Fruit fly (Drosophila melanogaster) whole organism, embryonic: ENCODE data around the gene ath.

ENCODE experiments used
- Abd-B ChIP-seq: fragments of 200-800 bp; sonication (Bioruptor generic); optimal IDR thresholded peaks from 2 replicates; lab custom pipeline; 2018; ENCODE audit warnings: missing biosample characterization, mild to moderate bottlenecking, missing genetic modification characterization, moderate library complexity
- C15 ChIP-seq: fragments of 200-800 bp; sonication (Bioruptor generic); IDR thresholded peaks from 3 replicates; pipeline ENCODE4 v1.3.6; 2022; ENCODE audit warnings: missing biosample characterization, missing genetic modification characterization
- CG10267 ChIP-seq: fragments of 200-800 bp; sonication (Bioruptor generic); optimal IDR thresholded peaks from 2 replicates; lab custom pipeline; 2018; ENCODE audit warnings: missing biosample characterization, mild to moderate bottlenecking, missing genetic modification characterization, moderate library complexity
- CG10462 ChIP-seq: fragments of 200-800 bp; sonication (Bioruptor generic); optimal IDR thresholded peaks from 2 replicates; lab custom pipeline; 2016; ENCODE audit warnings: missing biosample characterization, missing genetic modification characterization
- CG10654 ChIP-seq: fragments of 200-800 bp; sonication (Bioruptor generic); optimal IDR thresholded peaks from 2 replicates; lab custom pipeline; 2016; ENCODE audit warnings: missing biosample characterization, missing genetic modification characterization
- CG11085 ChIP-seq: fragments of 200-800 bp; sonication (Bioruptor generic); IDR thresholded peaks from 2 replicates; pipeline ENCODE4 v1.3.6; 2022; ENCODE audit warnings: missing biosample characterization, missing genetic modification characterization
- CG12071 ChIP-seq: fragments of 200-800 bp; sonication (Bioruptor generic); optimal IDR thresholded peaks from 3 replicates; lab custom pipeline; 2018; ENCODE audit warnings: missing biosample characterization, mild to moderate bottlenecking, missing genetic modification characterization
- CG14441 ChIP-seq: fragments of 200-800 bp; sonication (Bioruptor generic); IDR thresholded peaks from 2 replicates; pipeline ENCODE4 v1.3.6; 2022; ENCODE audit warnings: missing biosample characterization, missing genetic modification characterization
- CG1603 ChIP-seq: fragments of 200-800 bp; sonication (Bioruptor generic); optimal IDR thresholded peaks from 2 replicates; lab custom pipeline; 2019; ENCODE audit warnings: missing biosample characterization, mild to moderate bottlenecking, missing genetic modification characterization, moderate library complexity
- CG16815 ChIP-seq: fragments of 200-800 bp; sonication (Bioruptor generic); optimal IDR thresholded peaks from 3 replicates; lab custom pipeline; 2017; ENCODE audit warnings: missing biosample characterization, mild to moderate bottlenecking, missing genetic modification characterization
- CG17361 ChIP-seq: fragments of 200-800 bp; sonication (Bioruptor generic); IDR thresholded peaks from 3 replicates; pipeline ENCODE4 v1.3.6; 2022; ENCODE audit warnings: missing biosample characterization, missing genetic modification characterization
- CG17802 ChIP-seq: fragments of 200-800 bp; sonication (Bioruptor generic); optimal IDR thresholded peaks from 2 replicates; lab custom pipeline; 2018; ENCODE audit warnings: missing biosample characterization, mild to moderate bottlenecking, missing genetic modification characterization, moderate library complexity
- CG1832 ChIP-seq: fragments of 200-800 bp; sonication (Bioruptor generic); optimal IDR thresholded peaks from 2 replicates; lab custom pipeline; 2017; ENCODE audit warnings: missing biosample characterization, mild to moderate bottlenecking, missing genetic modification characterization, inconsistent platforms
- CG2116 ChIP-seq: fragments of 200-800 bp; sonication (Bioruptor generic); optimal IDR thresholded peaks from 3 replicates; lab custom pipeline; 2018; ENCODE audit warnings: missing biosample characterization, mild to moderate bottlenecking, missing genetic modification characterization
- CG4617 ChIP-seq: fragments of 200-800 bp; sonication (Bioruptor generic); optimal IDR thresholded peaks from 3 replicates; lab custom pipeline; 2016; ENCODE audit warnings: missing biosample characterization, missing genetic modification characterization, borderline replicate concordance
- CG4854 ChIP-seq: fragments of 200-800 bp; sonication (Bioruptor generic); optimal IDR thresholded peaks from 2 replicates; lab custom pipeline; 2016; ENCODE audit warnings: missing biosample characterization, missing genetic modification characterization, inconsistent platforms
- CG6689 ChIP-seq: fragments of 200-800 bp; sonication (Bioruptor generic); IDR thresholded peaks from 2 replicates; pipeline ENCODE4 v1.3.6; 2022; ENCODE audit warnings: missing biosample characterization, missing genetic modification characterization
- CG6813 ChIP-seq: fragments of 200-800 bp; sonication (Bioruptor generic); optimal IDR thresholded peaks from 2 replicates; lab custom pipeline; 2017; ENCODE audit warnings: missing biosample characterization, missing genetic modification characterization, mild to moderate bottlenecking, moderate library complexity, missing genetic modification reagents
- CG7357 ChIP-seq: fragments of 200-800 bp; sonication (Bioruptor generic); IDR thresholded peaks from 3 replicates; pipeline ENCODE4 v1.3.6; 2022; ENCODE audit warnings: missing biosample characterization, missing genetic modification characterization
- CG8924 ChIP-seq: fragments of 200-800 bp; optimal IDR thresholded peaks from 3 replicates; lab custom pipeline; 2019; ENCODE audit warnings: missing biosample characterization, mild to moderate bottlenecking, missing genetic modification characterization, moderate library complexity
- CG9215 ChIP-seq: fragments of 200-800 bp; sonication (Bioruptor generic); IDR thresholded peaks from 2 replicates; pipeline ENCODE4 v1.3.6; 2022; ENCODE audit warnings: missing biosample characterization, missing genetic modification characterization
- CrebB ChIP-seq: fragments of 200-800 bp; sonication (Bioruptor generic); optimal IDR thresholded peaks from 3 replicates; lab custom pipeline; 2018; ENCODE audit warnings: missing biosample characterization, mild to moderate bottlenecking, missing genetic modification characterization
- Dll ChIP-seq: fragments of 200-800 bp; sonication (Bioruptor generic); IDR thresholded peaks from 4 replicates; pipeline ENCODE4 v1.3.6; 2022; ENCODE audit warnings: missing biosample characterization, missing genetic modification characterization; ENCODE audit not compliant: partially characterized antibody
- Dp ChIP-seq: fragments of 200-800 bp; sonication (Bioruptor generic); optimal IDR thresholded peaks from 2 replicates; lab custom pipeline; 2018; ENCODE audit warnings: missing biosample characterization, mild to moderate bottlenecking, missing genetic modification characterization, moderate library complexity
- E2f2 ChIP-seq: fragments of 200-800 bp; sonication (Bioruptor generic); IDR thresholded peaks from 2 replicates; pipeline ENCODE4 v1.3.6; 2022; ENCODE audit warnings: missing biosample characterization, missing genetic modification characterization
- Hr78 ChIP-seq, 2 experiments: fragments of 200-800 bp in 1 of 2; fragments of >200 bp in 1 of 2; sonication (Bioruptor generic) in 1 of 2; optimal IDR thresholded peaks; 2 replicates each; lab custom pipeline; 2017 to 2019; ENCODE audit warnings: missing biosample characterization in 2 of 2, missing genetic modification characterization in 2 of 2, mild to moderate bottlenecking in 1 of 2, moderate library complexity in 1 of 2
- Lim3 ChIP-seq: fragments of 200-800 bp; sonication (Bioruptor generic); IDR thresholded peaks from 2 replicates; pipeline ENCODE4 v1.3.6; 2022; ENCODE audit warnings: missing biosample characterization, missing genetic modification characterization
- MESR4 ChIP-seq: fragments of 200-800 bp; sonication (Bioruptor generic); optimal IDR thresholded peaks from 2 replicates; lab custom pipeline; 2018; ENCODE audit warnings: missing biosample characterization, mild to moderate bottlenecking, missing genetic modification characterization, moderate library complexity
- MTF-1 ChIP-seq: fragments of 200-800 bp; sonication (Bioruptor generic); optimal IDR thresholded peaks from 2 replicates; lab custom pipeline; 2018; ENCODE audit warnings: missing biosample characterization, mild to moderate bottlenecking, missing genetic modification characterization, borderline replicate concordance
- Med ChIP-seq: fragments of 200-800 bp; sonication (Bioruptor generic); peaks from one replicate; lab custom pipeline; 2016; ENCODE audit warnings: missing biosample characterization, missing genetic modification characterization, mild to moderate bottlenecking, inconsistent platforms, moderate library complexity
- ab ChIP-seq: fragments of 200-800 bp; sonication (Bioruptor generic); optimal IDR thresholded peaks from 2 replicates; lab custom pipeline; 2016; ENCODE audit warnings: missing biosample characterization, missing genetic modification characterization
- ara ChIP-seq: fragments of 200-800 bp; sonication (Bioruptor generic); IDR thresholded peaks from 2 replicates; pipeline ENCODE4 v1.3.6; 2022; ENCODE audit warnings: missing biosample characterization, missing genetic modification characterization
- bigmax ChIP-seq: fragments of 200-800 bp; sonication (Bioruptor generic); optimal IDR thresholded peaks from 2 replicates; lab custom pipeline; 2018; ENCODE audit warnings: missing biosample characterization, mild to moderate bottlenecking, missing genetic modification characterization
- chinmo ChIP-seq: fragments of 200-800 bp; sonication (Bioruptor generic); IDR thresholded peaks from 4 replicates; pipeline ENCODE4 v1.3.6; 2022; ENCODE audit warnings: missing biosample characterization, missing genetic modification characterization; ENCODE audit not compliant: partially characterized antibody
- dati ChIP-seq: fragments of 200-800 bp; sonication (Bioruptor generic); IDR thresholded peaks from 2 replicates; pipeline ENCODE4 v1.3.6; 2022; ENCODE audit warnings: missing biosample characterization, missing genetic modification characterization
- gfzf ChIP-seq: fragments of 200-800 bp; sonication (Bioruptor generic); optimal IDR thresholded peaks from 2 replicates; lab custom pipeline; 2016; ENCODE audit warnings: missing biosample characterization, mild to moderate bottlenecking, missing genetic modification characterization, moderate library complexity
- grau ChIP-seq: fragments of 200-800 bp; optimal IDR thresholded peaks from 3 replicates; lab custom pipeline; 2019; ENCODE audit warnings: missing biosample characterization, mild to moderate bottlenecking, missing genetic modification characterization, moderate library complexity
- inv ChIP-seq: fragments of 200-800 bp; sonication (Bioruptor generic); IDR thresholded peaks from 2 replicates; pipeline ENCODE4 v1.3.6; 2022; ENCODE audit warnings: missing biosample characterization, missing genetic modification characterization; ENCODE audit not compliant: partially characterized antibody
- luna ChIP-seq: fragments of 200-800 bp; sonication (Bioruptor generic); optimal IDR thresholded peaks from 2 replicates; lab custom pipeline; 2016; ENCODE audit warnings: missing biosample characterization, missing genetic modification characterization
- maf-S ChIP-seq: fragments of 200-800 bp; sonication (Bioruptor generic); optimal IDR thresholded peaks from 2 replicates; lab custom pipeline; 2016; ENCODE audit warnings: missing biosample characterization, missing genetic modification characterization
- nom ChIP-seq: fragments of 200-800 bp; sonication (Bioruptor generic); optimal IDR thresholded peaks from 2 replicates; lab custom pipeline; 2017; ENCODE audit warnings: missing biosample characterization, missing genetic modification characterization, mild to moderate bottlenecking, moderate library complexity, missing genetic modification reagents
- peb ChIP-seq: fragments of 200-800 bp; sonication (Bioruptor generic); IDR thresholded peaks from 2 replicates; pipeline ENCODE4 v1.3.6; 2022; ENCODE audit warnings: missing biosample characterization, missing genetic modification characterization
- prd ChIP-seq, 3 experiments: fragments of >200 bp in 2 of 3; fragments of 200-800 bp in 1 of 3; sonication (Bioruptor generic) in 1 of 3; optimal IDR thresholded peaks in 2 of 3; IDR thresholded peaks in 1 of 3; 2 replicates in 2 of 3; 3 replicates in 1 of 3; pipeline versions ENCODE4 v1.3.6 to Lab custom; 2017 to 2022; ENCODE audit warnings: missing biosample characterization in 1 of 3, missing genetic modification characterization in 1 of 3
- pzg ChIP-seq: fragments of 200-800 bp; sonication (Bioruptor generic); optimal IDR thresholded peaks from 3 replicates; lab custom pipeline; 2018; ENCODE audit warnings: missing biosample characterization, mild to moderate bottlenecking, missing genetic modification characterization, moderate library complexity
- repo ChIP-seq: fragments of 200-800 bp; sonication (Bioruptor generic); optimal IDR thresholded peaks from 2 replicates; lab custom pipeline; 2016; ENCODE audit warnings: missing biosample characterization, missing genetic modification characterization
- sens-2 ChIP-seq: fragments of 200-800 bp; sonication (Bioruptor generic); IDR thresholded peaks from 2 replicates; pipeline ENCODE4 v1.3.6; 2022; ENCODE audit warnings: missing biosample characterization, missing genetic modification characterization
- trem ChIP-seq: fragments of 200-800 bp; optimal IDR thresholded peaks from 3 replicates; lab custom pipeline; 2019; ENCODE audit warnings: missing biosample characterization, mild to moderate bottlenecking, missing genetic modification characterization, moderate library complexity
- wek ChIP-seq: fragments of 200-800 bp; sonication (Bioruptor generic); optimal IDR thresholded peaks from 3 replicates; lab custom pipeline; 2018; ENCODE audit warnings: missing biosample characterization, mild to moderate bottlenecking, missing genetic modification characterization, moderate library complexity
- yki ChIP-seq: fragments of >200 bp; optimal IDR thresholded peaks from 3 replicates; lab custom pipeline; 2018
- z ChIP-seq: fragments of 200-800 bp; sonication (Bioruptor generic); IDR thresholded peaks from 3 replicates; pipeline ENCODE4 v1.3.6; 2022; ENCODE audit warnings: missing biosample characterization, missing genetic modification characterization

Gene ath

dm6 chr2L:10203933-10204509 is 6.9 kb upstream of the ath start, which contains the start of gene CG34159 (continued):
- TF ChIP-seq repo (GFP tag; lab: Kevin White, UChicago): no peak
- no peak for TF ChIP-seq C15 (GFP tag; lab: Robert Waterston, UW)
- TF ChIP-seq trem (tag; lab: Kevin White, UChicago): peak; percentile 50
- no peak for TF ChIP-seq chinmo
- TF ChIP-seq bigmax (GFP tag; lab: Kevin White, UChicago): peak; percentile 41
- TF ChIP-seq E2f2: peak; percentile 68
- TF ChIP-seq wek (GFP tag; lab: Kevin White, UChicago): peak; percentile 95
- TF ChIP-seq MTF-1 (GFP tag; lab: Kevin White, UChicago): no peak
- TF ChIP-seq peb (GFP tag; lab: Robert Waterston, UW): no peak
- peak; percentile 51 for TF ChIP-seq CG17802
- TF ChIP-seq CG2116 (GFP tag; lab: Kevin White, UChicago): peak; percentile 18
- peak; percentile 21; the same call in 1 of the 4 replicates for TF ChIP-seq Dll (GFP tag; lab: Robert Waterston, UW)
- no peak for TF ChIP-seq Hr78 (GFP tag; optimal IDR thresholded peaks at IDR 0.05; lab: Kevin White, UChicago)
- TF ChIP-seq dati (GFP tag; lab: Robert Waterston, UW): no peak
- peak; percentile 29 for TF ChIP-seq grau
- TF ChIP-seq inv (GFP tag; lab: Robert Waterston, UW): no peak
- TF ChIP-seq CG16815: no peak
- peak; percentile 33 for TF ChIP-seq CG8924 (tag; lab: Kevin White, UChicago)
- TF ChIP-seq CG4854 (GFP tag; lab: Kevin White, UChicago): no peak
- no peak for TF ChIP-seq CG6689 (GFP tag; lab: Robert Waterston, UW)
- TF ChIP-seq CG1832 (GFP tag; lab: Kevin White, UChicago): no peak
- TF ChIP-seq Med: peak; percentile 22
- no peak for TF ChIP-seq CG10654
- no peak for TF ChIP-seq Lim3 (GFP tag; lab: Robert Waterston, UW)
- TF ChIP-seq ara: no peak
- TF ChIP-seq pzg (GFP tag; lab: Kevin White, UChicago): peak; percentile 55
- TF ChIP-seq CG7357: no peak
- TF ChIP-seq CG11085 (GFP tag; lab: Robert Waterston, UW): no peak
- no peak for TF ChIP-seq sens-2 (GFP tag; lab: Robert Waterston, UW)
- peak; percentile 90 for TF ChIP-seq MESR4
- TF ChIP-seq CG17361 (GFP tag; lab: Robert Waterston, UW): no peak
- peak; percentile 17 for TF ChIP-seq CG1603 (tag; lab: Kevin White, UChicago)
- no peak for TF ChIP-seq luna (GFP tag; lab: Kevin White, UChicago)
- TF ChIP-seq CG6813 (GFP tag; lab: Kevin White, UChicago): no peak
- peak; percentile 70 for TF ChIP-seq gfzf (GFP tag; lab: Kevin White, UChicago)
- no peak for TF ChIP-seq yki
- TF ChIP-seq CG14441 (GFP tag; lab: Robert Waterston, UW): no peak
- no peak for TF ChIP-seq z (GFP tag; lab: Robert Waterston, UW)
- no peak for TF ChIP-seq CG10462 (GFP tag; lab: Kevin White, UChicago)
- TF ChIP-seq CG9215 (GFP tag; lab: Robert Waterston, UW): no peak
- TF ChIP-seq CG12071 (GFP tag; lab: Kevin White, UChicago): no peak
- TF ChIP-seq Abd-B (GFP tag; lab: Kevin White, UChicago): no peak
- TF ChIP-seq prd (optimal IDR thresholded peaks at IDR 0.05; lab: Kevin White, UChicago): no peak
- TF ChIP-seq prd (GFP tag; IDR thresholded peaks at IDR 0.05; lab: Robert Waterston, UW): no peak
- TF ChIP-seq Dp (GFP tag; lab: Kevin White, UChicago): peak; percentile 64
- no peak for TF ChIP-seq maf-S (GFP tag; lab: Kevin White, UChicago)
- TF ChIP-seq CrebB (tag; lab: Kevin White, UChicago): no peak
- TF ChIP-seq nom (GFP tag; lab: Kevin White, UChicago): no peak
- TF ChIP-seq CG10267 (tag; lab: Kevin White, UChicago): peak; percentile 12
- no peak for TF ChIP-seq ab (GFP tag; lab: Kevin White, UChicago)
- peak; percentile 90 for TF ChIP-seq CG4617 (GFP tag; lab: Kevin White, UChicago)
